Worm (Caenorhabditis elegans) whole organism, late embryonic: ENCODE measurements around the gene daf-9.

Source experiments
- Y22D7AL.16 ChIP-seq: sonication (generic microtip); optimal IDR thresholded peaks from 2 replicates; lab custom pipeline; 2016; ENCODE audit warnings: missing genetic modification characterization, missing compliant biosample characterization
- ceh-45 ChIP-seq: fragments of 200-800 bp; sonication (Bioruptor generic); IDR thresholded peaks from 2 replicates; pipeline ENCODE4 v1.3.6; 2022; ENCODE audit warnings: missing genetic modification reagents, missing genetic modification characterization, missing compliant biosample characterization
- fkh-10 ChIP-seq: fragments of 150-350 bp; optimal IDR thresholded peaks from 2 replicates; lab custom pipeline; 2014; ENCODE audit warnings: missing biosample characterization, missing genetic modification reagents, missing genetic modification characterization
- hlh-15 ChIP-seq: sonication (generic microtip); optimal IDR thresholded peaks from 2 replicates; lab custom pipeline; 2016; ENCODE audit warnings: missing genetic modification characterization, missing compliant biosample characterization
- pha-4 ChIP-seq: fragments of 150-350 bp; optimal IDR thresholded peaks from 2 replicates; lab custom pipeline; 2018; ENCODE audit warnings: missing biosample characterization, missing genetic modification reagents, missing genetic modification characterization
- sdc-2 ChIP-seq: sonication (generic microtip); optimal IDR thresholded peaks from 2 replicates; lab custom pipeline; 2016; ENCODE audit warnings: missing genotype, missing genetic modification characterization, missing compliant biosample characterization
- unc-86 ChIP-seq: sonication (generic microtip); optimal IDR thresholded peaks from 2 replicates; lab custom pipeline; 2016; ENCODE audit warnings: missing genetic modification characterization, missing compliant biosample characterization

- no peak for TF ChIP-seq fkh-10 (GFP tag; lab: Kevin White, UChicago)
- no peak for TF ChIP-seq pha-4
- TF ChIP-seq hlh-15 (tag; lab: Kevin White, UChicago) = no peak
- no peak for TF ChIP-seq sdc-2
- TF ChIP-seq ceh-45 (GFP tag; lab: Robert Waterston, UW) = no peak
- no peak for TF ChIP-seq Y22D7AL.16
- no peak for TF ChIP-seq unc-86 (tag; lab: Kevin White, UChicago)
These were observed 2.5 kb upstream of the daf-9 start, which contains the start of gene ceh-54 for ce11 chrX:6194191-6194724.
